Fruit fly (Drosophila melanogaster) whole organism, embryonic: ENCODE data around the gene CG33110.

ENCODE experiments used
- CG17612 ChIP-seq: fragments of 200-800 bp; sonication (Bioruptor generic); IDR thresholded peaks from 2 replicates; pipeline ENCODE4 v1.3.6; 2022; ENCODE audit warnings: missing biosample characterization, missing genetic modification characterization
- CG2120 ChIP-seq: fragments of 200-800 bp; sonication (Bioruptor generic); optimal IDR thresholded peaks from 3 replicates; lab custom pipeline; 2016; ENCODE audit warnings: missing biosample characterization, missing genetic modification characterization
- crp ChIP-seq, 2 experiments: fragments of 200-800 bp; sonication (Bioruptor generic); optimal IDR thresholded peaks; 2 replicates in 1 of 2; 3 replicates in 1 of 2; lab custom pipeline; 2017; ENCODE audit warnings: missing biosample characterization in 2 of 2, missing genetic modification characterization in 2 of 2, mild to moderate bottlenecking in 1 of 2, moderate library complexity in 1 of 2
- luna ChIP-seq: fragments of 200-800 bp; sonication (Bioruptor generic); optimal IDR thresholded peaks from 2 replicates; lab custom pipeline; 2016; ENCODE audit warnings: missing biosample characterization, missing genetic modification characterization
- peb ChIP-seq: fragments of 200-800 bp; sonication (Bioruptor generic); IDR thresholded peaks from 2 replicates; pipeline ENCODE4 v1.3.6; 2022; ENCODE audit warnings: missing biosample characterization, missing genetic modification characterization
- pros ChIP-seq: fragments of 200-800 bp; sonication (Bioruptor generic); optimal IDR thresholded peaks from 3 replicates; lab custom pipeline; 2019; ENCODE audit warnings: missing biosample characterization, mild to moderate bottlenecking, missing genetic modification characterization, moderate library complexity
- sima ChIP-seq: fragments of 200-800 bp; sonication (Bioruptor generic); optimal IDR thresholded peaks from 2 replicates; lab custom pipeline; 2016; ENCODE audit warnings: missing biosample characterization, missing genetic modification characterization
- sqz ChIP-seq: fragments of 200-800 bp; sonication (Bioruptor generic); optimal IDR thresholded peaks from 3 replicates; lab custom pipeline; 2018; ENCODE audit warnings: missing biosample characterization, mild to moderate bottlenecking, missing genetic modification characterization
- unc-4 ChIP-seq: fragments of 200-800 bp; sonication (Bioruptor generic); IDR thresholded peaks from 2 replicates; pipeline ENCODE4 v1.3.6; 2022; ENCODE audit warnings: missing biosample characterization, missing genetic modification characterization; ENCODE audit not compliant: partially characterized antibody
- zen ChIP-seq: fragments of 200-800 bp; sonication (Bioruptor generic); optimal IDR thresholded peaks from 3 replicates; lab custom pipeline; 2018; ENCODE audit warnings: missing biosample characterization, mild to moderate bottlenecking, missing genetic modification characterization, moderate library complexity

dm6 chr3R:22598759-22599158 lies 28.8 kb downstream of the CG33110 start:
- no peak for TF ChIP-seq CG17612 (GFP tag; lab: Robert Waterston, UW)
- TF ChIP-seq sima (GFP tag; lab: Kevin White, UChicago), result no peak
- no peak for TF ChIP-seq sqz
- no peak for TF ChIP-seq zen
- no peak for TF ChIP-seq luna
- no peak for TF ChIP-seq pros (GFP tag; lab: Kevin White, UChicago)
- no peak for TF ChIP-seq peb (GFP tag; lab: Robert Waterston, UW)
- no peak for TF ChIP-seq unc-4
- TF ChIP-seq crp (GFP tag; optimal IDR thresholded peaks at IDR 0.05; lab: Kevin White, UChicago), result no peak
- TF ChIP-seq CG2120 (GFP tag; lab: Kevin White, UChicago), result no peak
